Worm (Caenorhabditis elegans): Measurements from ENCODE around the gene F55F10.1.

ce11 chrIV:4360497-4360896, at the start of gene F55F10.1:
- TF ChIP-seq pha-4 (GFP tag; IDR thresholded peaks at IDR 0.05) (no peak), pha-4 (tag; optimal IDR thresholded peaks at IDR 0.05) (no peak), php-3 (GFP tag; IDR thresholded peaks at IDR 0.05) (no peak), skn-1 (tag; optimal IDR thresholded peaks at IDR 0.05) (no peak), ZK546.5 (tag; optimal IDR thresholded peaks at IDR 0.05) (no peak)

All from whole organism, L4 larva.